Worm (Caenorhabditis elegans) whole organism, L1 larva: ENCODE measurements around the gene ilkp-1.

Experiments
- alr-1 ChIP-seq: fragments of 200-800 bp; sonication (Bioruptor generic); optimal IDR thresholded peaks from 2 replicates; lab custom pipeline; 2018; ENCODE audit warnings: borderline replicate concordance, mild to moderate bottlenecking, missing genetic modification characterization, missing compliant biosample characterization
- egl-27 ChIP-seq, 2 experiments: fragments of 150-350 bp in 1 of 2; sonication (generic microtip); optimal IDR thresholded peaks; 3 replicates each; lab custom pipeline; 2017 to 2018; ENCODE audit warnings: missing biosample characterization in 2 of 2, missing genetic modification characterization in 2 of 2, missing genetic modification reagents in 2 of 2
- fos-1 ChIP-seq: fragments of 150-350 bp; optimal IDR thresholded peaks from 2 replicates; lab custom pipeline; 2014; ENCODE audit warnings: missing biosample characterization, missing genetic modification characterization
- lin-15B ChIP-seq: fragments of 150-350 bp; sonication (generic microtip); optimal IDR thresholded peaks from 3 replicates; lab custom pipeline; 2014; ENCODE audit warnings: missing biosample characterization, missing genetic modification characterization
- lin-39 ChIP-seq: fragments of 150-350 bp; optimal IDR thresholded peaks from 2 replicates; lab custom pipeline; 2014; ENCODE audit warnings: missing biosample characterization, missing genetic modification reagents, missing genetic modification characterization

ce11 chrII:11015734-11016133 lies 34.3 kb upstream of the ilkp-1 start:
- TF ChIP-seq lin-15B (no peak), alr-1 (no peak), egl-27 (tag; optimal IDR thresholded peaks at IDR 0.05; lab: Kevin White, UChicago) (no peak), lin-39 (tag; lab: Kevin White, UChicago) (no peak), fos-1 (no peak)
